Fruit fly (Drosophila melanogaster) whole organism, embryonic: ENCODE measurements around the gene mRpS33.

Experiments
- Bgb ChIP-seq: fragments of 200-800 bp; sonication (Bioruptor generic); IDR thresholded peaks from 2 replicates; pipeline ENCODE4 v1.3.6; 2022; ENCODE audit warnings: missing biosample characterization, missing genetic modification characterization; ENCODE audit not compliant: partially characterized antibody
- CG13424 ChIP-seq: fragments of 200-800 bp; sonication (Bioruptor generic); optimal IDR thresholded peaks from 2 replicates; lab custom pipeline; 2019; ENCODE audit warnings: missing biosample characterization, mild to moderate bottlenecking, missing genetic modification characterization, moderate library complexity
- CG1529 ChIP-seq: fragments of 200-800 bp; sonication (Bioruptor generic); optimal IDR thresholded peaks from 3 replicates; lab custom pipeline; 2018; ENCODE audit warnings: missing biosample characterization, missing genetic modification characterization
- CG1602 ChIP-seq: fragments of 200-800 bp; sonication (Bioruptor generic); optimal IDR thresholded peaks from 3 replicates; lab custom pipeline; 2016; ENCODE audit warnings: missing biosample characterization, missing genetic modification characterization
- CG1647 ChIP-seq: fragments of 200-800 bp; sonication (Bioruptor generic); optimal IDR thresholded peaks from 3 replicates; lab custom pipeline; 2016; ENCODE audit warnings: missing biosample characterization, missing genetic modification characterization
- CG17829 ChIP-seq: fragments of 200-800 bp; optimal IDR thresholded peaks from 2 replicates; lab custom pipeline; 2019; ENCODE audit warnings: missing biosample characterization, mild to moderate bottlenecking, missing genetic modification characterization, moderate library complexity
- CG2875 ChIP-seq: fragments of 200-800 bp; sonication (Bioruptor generic); optimal IDR thresholded peaks from 2 replicates; lab custom pipeline; 2017; ENCODE audit warnings: missing biosample characterization, mild to moderate bottlenecking, missing genetic modification characterization, missing genetic modification reagents
- CG7786 ChIP-seq: fragments of 200-800 bp; sonication (Bioruptor generic); optimal IDR thresholded peaks from 2 replicates; lab custom pipeline; 2016; ENCODE audit warnings: missing biosample characterization, missing genetic modification characterization
- CG8924 ChIP-seq: fragments of 200-800 bp; optimal IDR thresholded peaks from 3 replicates; lab custom pipeline; 2019; ENCODE audit warnings: missing biosample characterization, mild to moderate bottlenecking, missing genetic modification characterization, moderate library complexity
- CG9437 ChIP-seq: fragments of 200-800 bp; sonication (Bioruptor generic); optimal IDR thresholded peaks from 2 replicates; lab custom pipeline; 2018; ENCODE audit warnings: missing biosample characterization, mild to moderate bottlenecking, missing genetic modification characterization
- CG9727 ChIP-seq: fragments of 200-800 bp; sonication (Bioruptor generic); optimal IDR thresholded peaks from 3 replicates; lab custom pipeline; 2017; ENCODE audit warnings: missing biosample characterization, mild to moderate bottlenecking, missing genetic modification characterization
- CG9876 ChIP-seq: fragments of 200-800 bp; sonication (Bioruptor generic); optimal IDR thresholded peaks from 2 replicates; lab custom pipeline; 2016; ENCODE audit warnings: missing biosample characterization, missing genetic modification characterization
- Camta ChIP-seq: fragments of 200-800 bp; sonication (Bioruptor generic); optimal IDR thresholded peaks from 2 replicates; lab custom pipeline; 2016; ENCODE audit warnings: missing biosample characterization, missing genetic modification characterization
- CkIIα-i1 ChIP-seq: fragments of 200-800 bp; sonication (Bioruptor generic); IDR thresholded peaks from 2 replicates; pipeline ENCODE4 v1.3.6; 2022; ENCODE audit warnings: missing biosample characterization, missing genetic modification characterization
- Ets97D ChIP-seq: fragments of 200-800 bp; sonication (Bioruptor generic); optimal IDR thresholded peaks from 3 replicates; lab custom pipeline; 2016; ENCODE audit warnings: missing biosample characterization, missing genetic modification characterization
- Gug ChIP-seq: fragments of 200-800 bp; sonication (Bioruptor generic); IDR thresholded peaks from 4 replicates; pipeline ENCODE4 v1.3.6; 2022; ENCODE audit warnings: missing biosample characterization, missing genetic modification characterization
- Hey ChIP-seq: fragments of 200-800 bp; sonication (Bioruptor generic); optimal IDR thresholded peaks from 3 replicates; lab custom pipeline; 2018; ENCODE audit warnings: missing biosample characterization, mild to moderate bottlenecking, missing genetic modification characterization
- HmgD ChIP-seq: fragments of 200-800 bp; sonication (Bioruptor generic); optimal IDR thresholded peaks from 3 replicates; lab custom pipeline; 2016; ENCODE audit warnings: missing biosample characterization, missing genetic modification characterization
- HmgZ ChIP-seq: fragments of 200-800 bp; sonication (Bioruptor generic); optimal IDR thresholded peaks from 2 replicates; lab custom pipeline; 2018; ENCODE audit warnings: missing biosample characterization, mild to moderate bottlenecking, missing genetic modification characterization
- Kr ChIP-seq: fragments of 200-800 bp; sonication (Bioruptor generic); optimal IDR thresholded peaks from 2 replicates; lab custom pipeline; 2017; ENCODE audit warnings: missing biosample characterization, mild to moderate bottlenecking, missing genetic modification characterization
- Lhr ChIP-seq: fragments of 200-800 bp; sonication (Bioruptor generic); optimal IDR thresholded peaks from 3 replicates; lab custom pipeline; 2017; ENCODE audit warnings: mild to moderate bottlenecking, missing biosample characterization, missing genetic modification reagents, missing genetic modification characterization
- Ravus ChIP-seq: fragments of 200-800 bp; sonication (Bioruptor generic); IDR thresholded peaks from 2 replicates; pipeline ENCODE4 v1.3.6; 2022; ENCODE audit warnings: missing biosample characterization, missing genetic modification characterization
- Scr ChIP-seq: fragments of 200-800 bp; sonication (Bioruptor generic); IDR thresholded peaks from 2 replicates; pipeline ENCODE4 v1.3.6; 2022; ENCODE audit warnings: missing biosample characterization, missing genetic modification characterization; ENCODE audit not compliant: partially characterized antibody
- Side ChIP-seq: fragments of 200-800 bp; sonication (Bioruptor generic); optimal IDR thresholded peaks from 2 replicates; lab custom pipeline; 2016; ENCODE audit warnings: missing biosample characterization, missing genetic modification characterization
- Stat92E ChIP-seq, 3 experiments: fragments of >200 bp in 2 of 3; fragments of 200-800 bp in 1 of 3; sonication (Bioruptor generic) in 1 of 3; optimal IDR thresholded peaks; 2 replicates each; lab custom pipeline; 2017 to 2019; ENCODE audit warnings: missing biosample characterization in 3 of 3, missing genetic modification characterization in 3 of 3, mild to moderate bottlenecking in 1 of 3, moderate library complexity in 1 of 3
- YL-1 ChIP-seq: fragments of 200-800 bp; sonication (Bioruptor generic); optimal IDR thresholded peaks from 3 replicates; lab custom pipeline; 2017; ENCODE audit warnings: missing biosample characterization, mild to moderate bottlenecking, missing genetic modification characterization
- ac ChIP-seq: fragments of 200-800 bp; sonication (Bioruptor generic); optimal IDR thresholded peaks from 3 replicates; lab custom pipeline; 2017; ENCODE audit warnings: missing biosample characterization, mild to moderate bottlenecking, missing genetic modification characterization
- al ChIP-seq: fragments of 200-800 bp; sonication (Bioruptor generic); IDR thresholded peaks from 2 replicates; pipeline ENCODE4 v1.3.6; 2022; ENCODE audit warnings: missing biosample characterization, missing genetic modification characterization
- bab2 ChIP-seq: fragments of 200-800 bp; sonication (Bioruptor generic); optimal IDR thresholded peaks from 2 replicates; lab custom pipeline; 2016; ENCODE audit warnings: missing biosample characterization, missing genetic modification characterization
- br ChIP-seq: fragments of >200 bp; optimal IDR thresholded peaks from 2 replicates; lab custom pipeline; 2017
- btn ChIP-seq: fragments of 200-800 bp; sonication (Bioruptor generic); optimal IDR thresholded peaks from 2 replicates; lab custom pipeline; 2016; ENCODE audit warnings: missing biosample characterization, missing genetic modification characterization
- cwo ChIP-seq: fragments of 200-800 bp; sonication (Bioruptor generic); optimal IDR thresholded peaks from 3 replicates; lab custom pipeline; 2017; ENCODE audit warnings: missing biosample characterization, missing genetic modification characterization, mild to moderate bottlenecking, moderate library complexity, missing genetic modification reagents
- dmrt11E ChIP-seq: fragments of 200-800 bp; sonication (Bioruptor generic); optimal IDR thresholded peaks from 3 replicates; lab custom pipeline; 2018; ENCODE audit warnings: missing biosample characterization, mild to moderate bottlenecking, missing genetic modification characterization, moderate library complexity
- fd96Cb ChIP-seq: fragments of 200-800 bp; sonication (Bioruptor generic); optimal IDR thresholded peaks from 2 replicates; lab custom pipeline; 2018; ENCODE audit warnings: missing biosample characterization, mild to moderate bottlenecking, missing genetic modification characterization, moderate library complexity
- grn ChIP-seq: fragments of 200-800 bp; sonication (Bioruptor generic); optimal IDR thresholded peaks from 3 replicates; lab custom pipeline; 2017; ENCODE audit warnings: missing biosample characterization, missing genetic modification characterization
- her ChIP-seq: fragments of 200-800 bp; sonication (Bioruptor generic); optimal IDR thresholded peaks from 2 replicates; lab custom pipeline; 2016; ENCODE audit warnings: missing biosample characterization, missing genetic modification characterization
- knrl ChIP-seq: fragments of 200-800 bp; sonication (Bioruptor generic); IDR thresholded peaks from 3 replicates; pipeline ENCODE4 v1.3.6; 2022; ENCODE audit warnings: missing biosample characterization, missing genetic modification characterization; ENCODE audit not compliant: partially characterized antibody
- luna ChIP-seq: fragments of 200-800 bp; sonication (Bioruptor generic); optimal IDR thresholded peaks from 2 replicates; lab custom pipeline; 2016; ENCODE audit warnings: missing biosample characterization, missing genetic modification characterization
- oc ChIP-seq: fragments of 200-800 bp; sonication (Bioruptor generic); optimal IDR thresholded peaks from 2 replicates; lab custom pipeline; 2018; ENCODE audit warnings: missing biosample characterization, mild to moderate bottlenecking, missing genetic modification characterization, moderate library complexity
- onecut ChIP-seq: fragments of 200-800 bp; sonication (Bioruptor generic); IDR thresholded peaks from 2 replicates; pipeline ENCODE4 v1.3.6; 2022; ENCODE audit warnings: missing biosample characterization, missing genetic modification characterization
- peb ChIP-seq: fragments of 200-800 bp; sonication (Bioruptor generic); IDR thresholded peaks from 2 replicates; pipeline ENCODE4 v1.3.6; 2022; ENCODE audit warnings: missing biosample characterization, missing genetic modification characterization
- phol ChIP-seq: fragments of 200-800 bp; sonication (Bioruptor generic); optimal IDR thresholded peaks from 3 replicates; lab custom pipeline; 2018; ENCODE audit warnings: missing biosample characterization, mild to moderate bottlenecking, missing genetic modification characterization, moderate library complexity
- row ChIP-seq: fragments of 200-800 bp; sonication (Bioruptor generic); IDR thresholded peaks from 3 replicates; pipeline ENCODE4 v1.3.6; 2022; ENCODE audit warnings: missing biosample characterization, missing genetic modification characterization
- salm ChIP-seq: fragments of 200-800 bp; sonication (Bioruptor generic); optimal IDR thresholded peaks from 2 replicates; lab custom pipeline; 2018; ENCODE audit warnings: missing biosample characterization, mild to moderate bottlenecking, missing genetic modification characterization
- slp2 ChIP-seq: fragments of 200-800 bp; sonication (Bioruptor generic); optimal IDR thresholded peaks from 2 replicates; lab custom pipeline; 2016; ENCODE audit warnings: missing biosample characterization, missing genetic modification characterization
- so ChIP-seq: fragments of 200-800 bp; sonication (Bioruptor generic); IDR thresholded peaks from 3 replicates; pipeline ENCODE4 v1.3.6; 2022; ENCODE audit warnings: missing biosample characterization, missing genetic modification characterization
- stwl ChIP-seq: fragments of 200-800 bp; sonication (Bioruptor generic); optimal IDR thresholded peaks from 3 replicates; lab custom pipeline; 2018; ENCODE audit warnings: missing biosample characterization, mild to moderate bottlenecking, missing genetic modification characterization, moderate library complexity
- tin ChIP-seq: fragments of 200-800 bp; sonication (Bioruptor generic); optimal IDR thresholded peaks from 3 replicates; lab custom pipeline; 2016; ENCODE audit warnings: missing biosample characterization, missing genetic modification characterization
- tll ChIP-seq, 2 experiments: fragments of 200-800 bp in 1 of 2; fragments of >200 bp in 1 of 2; sonication (Bioruptor generic) in 1 of 2; optimal IDR thresholded peaks; 2 replicates each; lab custom pipeline; 2017 to 2019; ENCODE audit warnings: missing biosample characterization in 2 of 2, missing genetic modification characterization in 2 of 2, mild to moderate bottlenecking in 1 of 2, moderate library complexity in 1 of 2
- tna ChIP-seq: fragments of 200-800 bp; sonication (Bioruptor generic); IDR thresholded peaks from 2 replicates; pipeline ENCODE4 v1.3.6; 2022; ENCODE audit warnings: missing biosample characterization, missing genetic modification characterization; ENCODE audit not compliant: partially characterized antibody
- ttk ChIP-seq: fragments of 200-800 bp; sonication (Bioruptor generic); IDR thresholded peaks from 2 replicates; pipeline ENCODE4 v2.1.2; 2022; ENCODE audit warnings: missing biosample characterization, missing genetic modification characterization

mRpS33 gene

dm6 chr3R:16432665-16433065 is 3.7 kb downstream of the mRpS33 start, which contains the start of gene Fntb (continued):
- TF ChIP-seq so (GFP tag; lab: Robert Waterston, UW) (0 out of 3 replicates have a peak, but pooled peaks have one; percentile 21), Camta (GFP tag; lab: Kevin White, UChicago) (peak; percentile 14), CG1529 (GFP tag; lab: Kevin White, UChicago) (peak; percentile 38), salm (tag; lab: Kevin White, UChicago) (peak; percentile 47), Stat92E (GFP tag; optimal IDR thresholded peaks at IDR 0.05; lab: Kevin White, UChicago) (no peak), HmgD (GFP tag; lab: Kevin White, UChicago) (no peak), CG1647 (GFP tag; lab: Kevin White, UChicago) (no peak), CG2875 (GFP tag; lab: Kevin White, UChicago) (peak; percentile 44), Ets97D (GFP tag; lab: Kevin White, UChicago) (peak; percentile 23), Kr (GFP tag; lab: Kevin White, UChicago) (no peak), peb (peak; percentile 7; the same call in 1 of the 2 replicates), tna (GFP tag; lab: Robert Waterston, UW) (no peak), Lhr (peak; percentile 15), YL-1 (no peak), ac (GFP tag; lab: Kevin White, UChicago) (no peak), CkIIα-i1 (GFP tag; lab: Robert Waterston, UW) (no peak), bab2 (GFP tag; lab: Kevin White, UChicago) (peak; percentile 10), stwl (tag; lab: Kevin White, UChicago) (peak; percentile 91), Side (GFP tag; lab: Kevin White, UChicago) (no peak), CG1602 (GFP tag; lab: Kevin White, UChicago) (peak; percentile 53), HmgZ (tag; lab: Kevin White, UChicago) (peak; percentile 72), dmrt11E (tag; lab: Kevin White, UChicago) (peak; percentile 61), knrl (GFP tag; lab: Robert Waterston, UW) (no peak), Scr (GFP tag; lab: Robert Waterston, UW) (no peak), CG8924 (tag; lab: Kevin White, UChicago) (peak; percentile 79), tin (peak; percentile 60), CG9876 (GFP tag; lab: Kevin White, UChicago) (no peak), fd96Cb (tag; lab: Kevin White, UChicago) (peak; percentile 70), ttk (GFP tag; lab: Robert Waterston, UW) (peak; percentile 48; the same call in 1 of the 2 replicates), al (peak; percentile 66), CG9437 (GFP tag; lab: Kevin White, UChicago) (peak; percentile 64), Bgb (no peak), CG7786 (peak; percentile 29), luna (GFP tag; lab: Kevin White, UChicago) (no peak), slp2 (no peak), row (GFP tag; lab: Robert Waterston, UW) (peak; percentile 90), phol (tag; lab: Kevin White, UChicago) (peak; percentile 83), cwo (GFP tag; lab: Kevin White, UChicago) (peak; percentile 31), CG13424 (tag; lab: Kevin White, UChicago) (peak; percentile 83), br (lab: Kevin White, UChicago) (no peak), oc (tag; lab: Kevin White, UChicago) (no peak), onecut (GFP tag; lab: Robert Waterston, UW) (no peak), grn (GFP tag; lab: Kevin White, UChicago) (no peak), CG17829 (tag; lab: Kevin White, UChicago) (peak; percentile 75), Gug (GFP tag; lab: Robert Waterston, UW) (peak; percentile 38; the same call in 1 of the 4 replicates), Hey (no peak), btn (GFP tag; lab: Kevin White, UChicago) (no peak), tll (GFP tag; optimal IDR thresholded peaks at IDR 0.05; lab: Kevin White, UChicago) (no peak), Ravus (GFP tag; lab: Robert Waterston, UW) (no peak), CG9727 (GFP tag; lab: Kevin White, UChicago) (peak; percentile 65), her (no peak)
